Fruit fly (Drosophila melanogaster): ENCODE measurements around the gene tal-1A.
A peak's percentile ranks its signal among the peaks of the same experiment; 100 is the strongest.

The tal-1A gene

dm6 chr3R:13839883-13840412 lies 27.0 kb downstream of the tal-1A start, which contains the start of gene CG31495 (continued):
- TF ChIP-seq her (GFP tag; optimal IDR thresholded peaks at IDR 0.05) (no peak), ssp (GFP tag; IDR thresholded peaks at IDR 0.05) (peak; percentile 95), CG1233 (GFP tag; optimal IDR thresholded peaks at IDR 0.05) (no peak), Dp (GFP tag; optimal IDR thresholded peaks at IDR 0.05) (peak; percentile 76), Hsf (GFP tag; optimal IDR thresholded peaks at IDR 0.05) (peak; percentile 22), disco-r (GFP tag; optimal IDR thresholded peaks at IDR 0.05) (no peak), az2 (GFP tag; optimal IDR thresholded peaks at IDR 0.05) (peak; percentile 25), CG8924 (tag; optimal IDR thresholded peaks at IDR 0.05) (no peak), Rfx (GFP tag; IDR thresholded peaks at IDR 0.05) (no peak), Antp (GFP tag; optimal IDR thresholded peaks at IDR 0.05) (no peak), CG17568 (GFP tag; optimal IDR thresholded peaks at IDR 0.05) (no peak), CG13624 (GFP tag; optimal IDR thresholded peaks at IDR 0.05) (peak; percentile 21), row (GFP tag; IDR thresholded peaks at IDR 0.05) (peak; percentile 80), CG14860 (GFP tag; IDR thresholded peaks at IDR 0.05; ENCODE audit: partially characterized antibody) (peak; percentile 64; the same call in 2 of the 3 replicates), CG18011 (GFP tag; optimal IDR thresholded peaks at IDR 0.05) (peak; percentile 51), Six4 (GFP tag; optimal IDR thresholded peaks at IDR 0.05) (no peak), lilli (GFP tag; optimal IDR thresholded peaks at IDR 0.05) (peak; percentile 42), vvl (GFP tag; IDR thresholded peaks at IDR 0.05) (peak; percentile 41; the same call in 1 of the 2 replicates), CG12391 (tag; optimal IDR thresholded peaks at IDR 0.05) (peak; percentile 47), esg (GFP tag; conservative IDR thresholded peaks at IDR 0.05) (no peak), CG8290 (GFP tag; optimal IDR thresholded peaks at IDR 0.05) (peak; percentile 55), CG8290 (tag; optimal IDR thresholded peaks at IDR 0.05) (no peak), GATAe (GFP tag; conservative IDR thresholded peaks at IDR 0.05) (peak; percentile 62), bsh (GFP tag; optimal IDR thresholded peaks at IDR 0.05) (no peak), wdn (GFP tag; IDR thresholded peaks at IDR 0.05) (no peak), E2f2 (GFP tag; IDR thresholded peaks at IDR 0.05) (peak; percentile 81), CG31365 (tag; optimal IDR thresholded peaks at IDR 0.05) (no peak), amos (GFP tag; IDR thresholded peaks at IDR 0.05; ENCODE audit: partially characterized antibody) (peak; percentile 30; the same call in 1 of the 2 replicates), insv (GFP tag; optimal IDR thresholded peaks at IDR 0.05) (peak in 1 of 2 experiments; percentile 18), TFAM (GFP tag; optimal IDR thresholded peaks at IDR 0.05) (no peak), Scr (GFP tag; IDR thresholded peaks at IDR 0.05; ENCODE audit: partially characterized antibody) (peak; percentile 64), CG10267 (tag; optimal IDR thresholded peaks at IDR 0.05) (peak; percentile 40), CG13424 (tag; optimal IDR thresholded peaks at IDR 0.05) (peak; percentile 21), tx (GFP tag; optimal IDR thresholded peaks at IDR 0.05) (no peak), CG7987 (GFP tag; optimal IDR thresholded peaks at IDR 0.05) (no peak), Camta (GFP tag; optimal IDR thresholded peaks at IDR 0.05) (peak; percentile 33), CG4707 (GFP tag; optimal IDR thresholded peaks at IDR 0.05) (no peak), inv (GFP tag; IDR thresholded peaks at IDR 0.05; ENCODE audit: partially characterized antibody) (peak; percentile 38; the same call in 1 of the 2 replicates), Dek (tag; optimal IDR thresholded peaks at IDR 0.05) (peak; percentile 25), sisA (GFP tag; IDR thresholded peaks at IDR 0.05) (peak; percentile 43), CG9437 (GFP tag; optimal IDR thresholded peaks at IDR 0.05) (peak; percentile 99), Asciz (GFP tag; optimal IDR thresholded peaks at IDR 0.05) (no peak), CG2120 (GFP tag; optimal IDR thresholded peaks at IDR 0.05) (peak; percentile 50), Dip2 (GFP tag; IDR thresholded peaks at IDR 0.05) (no peak), CG2116 (GFP tag; optimal IDR thresholded peaks at IDR 0.05) (peak; percentile 82), zen (tag; optimal IDR thresholded peaks at IDR 0.05) (peak; percentile 47), psq (GFP tag; optimal IDR thresholded peaks at IDR 0.05) (no peak), Hr39 (optimal IDR thresholded peaks at IDR 0.05) (no peak), gcm2 (GFP tag; optimal IDR thresholded peaks at IDR 0.05) (no peak), nerfin-2 (GFP tag; IDR thresholded peaks at IDR 0.05; ENCODE audit: partially characterized antibody) (0 out of 2 replicates have a peak, but pooled peaks have one; percentile 7), gsb-n (tag; optimal IDR thresholded peaks at IDR 0.05) (no peak)

Data from whole organism, embryonic.